Worm (Caenorhabditis elegans): ENCODE data around the gene sri-67.

sri-67 gene

DNA sequence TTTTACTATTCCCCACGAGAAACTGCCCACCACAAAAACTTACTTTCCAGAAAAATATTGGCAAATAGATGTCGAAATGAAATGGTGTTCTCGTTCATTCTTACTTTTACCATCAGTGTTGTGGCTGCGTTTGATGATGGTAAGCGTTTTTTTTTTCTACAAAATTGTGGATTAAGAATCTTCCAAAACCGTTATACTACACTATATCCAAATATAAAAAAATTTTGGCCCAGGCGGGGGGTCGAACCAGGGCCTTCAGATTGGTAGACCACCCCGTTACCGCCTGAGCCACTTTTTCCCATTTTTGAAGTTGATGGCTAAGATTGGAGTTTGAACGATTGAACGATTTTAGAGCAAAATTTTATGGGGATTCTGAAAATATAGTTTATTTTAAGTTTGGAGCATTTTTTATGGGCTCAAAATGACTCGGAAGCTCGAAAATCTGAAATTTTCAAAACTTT lies 35.2 kb downstream of the sri-67 start, which contains the start of gene lgc-55:
TSS of gene lgc-55 (plus strand) at position 51 of the 461 bp plus-strand sequence.
- TF ChIP-seq K09A11.1 (tag; optimal IDR thresholded peaks at IDR 0.05; ENCODE audit: insufficient read depth) (no peak), npax-4 (tag; optimal IDR thresholded peaks at IDR 0.05) (no peak), che-1 (tag; optimal IDR thresholded peaks at IDR 0.05) (no peak), C08G9.2 (tag; optimal IDR thresholded peaks at IDR 0.05) (no peak), ceh-14 (tag; optimal IDR thresholded peaks at IDR 0.05) (no peak)

DNA sequence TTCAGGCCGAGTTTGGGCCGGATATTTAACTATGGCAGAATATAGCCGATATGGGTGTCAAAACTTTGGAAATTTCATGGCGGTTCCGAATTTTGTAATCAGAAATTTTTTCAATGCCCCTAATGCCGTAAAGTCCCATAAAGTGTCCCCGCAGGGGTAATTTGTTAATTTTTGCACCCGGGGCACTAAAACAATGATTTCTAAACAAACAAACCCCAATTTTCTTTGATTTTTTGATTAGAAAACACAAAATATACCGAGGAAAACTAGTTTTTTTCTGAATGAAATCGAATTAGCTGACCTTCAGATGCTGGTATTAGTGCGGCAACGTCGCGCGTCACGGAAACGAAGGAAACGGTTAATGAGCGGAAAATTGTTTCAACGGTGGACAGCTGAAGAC lies 47.1 kb downstream of the sri-67 start:
- no peak for TF ChIP-seq pqm-1 (tag; optimal IDR thresholded peaks at IDR 0.05)
- no peak for TF ChIP-seq syd-9 (tag; optimal IDR thresholded peaks at IDR 0.05)
- TF ChIP-seq sdc-2 (tag; optimal IDR thresholded peaks at IDR 0.05), result no peak
- no peak for TF ChIP-seq K02D7.2 (tag; optimal IDR thresholded peaks at IDR 0.05)
- TF ChIP-seq C38D4.7 (GFP tag; optimal IDR thresholded peaks at IDR 0.05), result no peak
- TF ChIP-seq C08G9.2 (tag; optimal IDR thresholded peaks at IDR 0.05), result no peak
- TF ChIP-seq pat-9 (tag; optimal IDR thresholded peaks at IDR 0.05), result no peak
- no peak for TF ChIP-seq lin-11 (tag; optimal IDR thresholded peaks at IDR 0.05)
- no peak for TF ChIP-seq tbx-7 (tag; optimal IDR thresholded peaks at IDR 0.05)
- no peak for TF ChIP-seq dve-1 (tag; optimal IDR thresholded peaks at IDR 0.05)
- no peak for TF ChIP-seq unc-55 (GFP tag; optimal IDR thresholded peaks at IDR 0.05)
- TF ChIP-seq sox-2 (GFP tag; IDR thresholded peaks at IDR 0.05), result no peak

DNA sequence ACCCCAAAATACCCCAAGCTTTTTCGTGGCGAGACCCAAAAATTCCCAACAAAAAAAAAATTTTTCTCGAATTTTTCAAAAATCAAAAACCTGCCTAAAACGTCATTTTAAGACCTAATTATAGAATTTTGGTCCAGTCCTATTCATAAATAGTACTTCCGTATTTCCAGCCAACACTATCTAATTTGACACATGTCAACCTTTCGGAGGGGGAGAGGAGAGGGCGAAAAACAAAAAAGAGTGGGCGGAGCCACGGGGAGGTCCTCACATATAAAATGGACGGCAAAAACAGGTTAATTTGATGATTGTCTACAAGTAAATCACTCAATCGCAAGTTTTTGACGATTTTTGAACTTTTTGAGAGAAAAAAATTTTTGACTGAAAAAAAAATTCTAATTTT lies 49.5 kb downstream of the sri-67 start, which contains the start of gene Y113G7A.16:
TSS of gene Y113G7A.16 (plus strand) at position 301 of the 400 bp plus-strand sequence.
- no peak for TF ChIP-seq fax-1 (tag; optimal IDR thresholded peaks at IDR 0.05)
- no peak for TF ChIP-seq tbx-7 (tag; optimal IDR thresholded peaks at IDR 0.05)
- no peak for TF ChIP-seq fkh-6 (tag; optimal IDR thresholded peaks at IDR 0.05)
- TF ChIP-seq pha-2 (tag; optimal IDR thresholded peaks at IDR 0.05), result no peak
- TF ChIP-seq C38D4.7 (GFP tag; optimal IDR thresholded peaks at IDR 0.05), result no peak
- no peak for TF ChIP-seq unc-42 (tag; optimal IDR thresholded peaks at IDR 0.05)
- TF ChIP-seq pat-9 (tag; optimal IDR thresholded peaks at IDR 0.05), result no peak
- no peak for TF ChIP-seq eyg-1 (tag; optimal IDR thresholded peaks at IDR 0.05)
- no peak for TF ChIP-seq ceh-19 (GFP tag; optimal IDR thresholded peaks at IDR 0.05)
- TF ChIP-seq lim-6 (tag; optimal IDR thresholded peaks at IDR 0.05), result no peak
- no peak for TF ChIP-seq hlh-13 (GFP tag; optimal IDR thresholded peaks at IDR 0.05)
- TF ChIP-seq ceh-48 (tag; optimal IDR thresholded peaks at IDR 0.05), result no peak
